Fruit fly (Drosophila melanogaster): ENCODE measurements around the gene CG4174.

The CG4174 gene

dm6 chr3L:18620988-18621734 is 3.4 kb upstream of the CG4174 start (continued):
- TF ChIP-seq CG9727 (GFP tag; optimal IDR thresholded peaks at IDR 0.05): peak; percentile 46
- TF ChIP-seq CG2202 (tag; optimal IDR thresholded peaks at IDR 0.05): peak; percentile 13
- no peak; the same call in 1 of the 2 replicates for TF ChIP-seq NFAT (GFP tag; IDR thresholded peaks at IDR 0.05)
- peak; percentile 60; the same call in 2 of the 3 replicates for TF ChIP-seq ken (GFP tag; IDR thresholded peaks at IDR 0.05)
- no peak for TF ChIP-seq CG12219 (GFP tag; optimal IDR thresholded peaks at IDR 0.05)
- no peak for TF ChIP-seq dimm (GFP tag; IDR thresholded peaks at IDR 0.05)
- TF ChIP-seq CG18764 (GFP tag; optimal IDR thresholded peaks at IDR 0.05): peak; percentile 10
- TF ChIP-seq hkb (optimal IDR thresholded peaks at IDR 0.05): no peak
- 0 out of 2 replicates have a peak, but pooled peaks have one; percentile 18 for TF ChIP-seq hkb (GFP tag; IDR thresholded peaks at IDR 0.05)
- no peak for TF ChIP-seq CG4854 (GFP tag; optimal IDR thresholded peaks at IDR 0.05)
- TF ChIP-seq cas (GFP tag; IDR thresholded peaks at IDR 0.05): peak; percentile 42; the same call in 1 of the 2 replicates
- peak; percentile 13 for TF ChIP-seq slp2 (GFP tag; optimal IDR thresholded peaks at IDR 0.05)
- TF ChIP-seq Sry-δ (GFP tag; optimal IDR thresholded peaks at IDR 0.05): peak; percentile 46
- TF ChIP-seq CG33213 (GFP tag; optimal IDR thresholded peaks at IDR 0.05): peak; percentile 44
- TF ChIP-seq CG17359 (tag; optimal IDR thresholded peaks at IDR 0.05): peak; percentile 45
- TF ChIP-seq sim (GFP tag; IDR thresholded peaks at IDR 0.05): no peak
- TF ChIP-seq Vsx1 (GFP tag; optimal IDR thresholded peaks at IDR 0.05): no peak
- no peak for TF ChIP-seq ab (GFP tag; optimal IDR thresholded peaks at IDR 0.05)
- TF ChIP-seq BtbVII (GFP tag; optimal IDR thresholded peaks at IDR 0.05): no peak
- peak; percentile 54; the same call in 1 of the 2 replicates for TF ChIP-seq sob (GFP tag; IDR thresholded peaks at IDR 0.05)
- peak; percentile 35 for TF ChIP-seq Fer1 (GFP tag; optimal IDR thresholded peaks at IDR 0.05)
- TF ChIP-seq ind (GFP tag; optimal IDR thresholded peaks at IDR 0.05): peak; percentile 24
- peak; percentile 9; the same call in 1 of the 3 replicates for TF ChIP-seq CG14860 (GFP tag; IDR thresholded peaks at IDR 0.05; ENCODE audit: partially characterized antibody)
- peak; percentile 4 for TF ChIP-seq CG11398 (GFP tag; optimal IDR thresholded peaks at IDR 0.05)
- peak; percentile 57 for TF ChIP-seq HLH54F (GFP tag; optimal IDR thresholded peaks at IDR 0.05)
- 0 out of 2 replicates have a peak, but pooled peaks have one; percentile 22 for TF ChIP-seq sens-2 (GFP tag; IDR thresholded peaks at IDR 0.05)
- TF ChIP-seq ssp (GFP tag; IDR thresholded peaks at IDR 0.05): peak; percentile 55
- TF ChIP-seq MTF-1 (GFP tag; optimal IDR thresholded peaks at IDR 0.05; ENCODE audit: borderline replicate concordance): no peak
- TF ChIP-seq CG15601 (tag; optimal IDR thresholded peaks at IDR 0.05): peak; percentile 32
- no peak for TF ChIP-seq CG2678 (tag; optimal IDR thresholded peaks at IDR 0.05)
- peak; percentile 9 for TF ChIP-seq caup (GFP tag; optimal IDR thresholded peaks at IDR 0.05; ENCODE audit: severe bottlenecking)
- TF ChIP-seq tna (GFP tag; IDR thresholded peaks at IDR 0.05; ENCODE audit: partially characterized antibody): peak; percentile 27; the same call in 1 of the 2 replicates
- TF ChIP-seq CG17829 (tag; optimal IDR thresholded peaks at IDR 0.05): peak; percentile 48
- TF ChIP-seq CG15479 (GFP tag; optimal IDR thresholded peaks at IDR 0.05): peak; percentile 89
- TF ChIP-seq crol (GFP tag; IDR thresholded peaks at IDR 0.05): no peak
- TF ChIP-seq nerfin-2 (GFP tag; IDR thresholded peaks at IDR 0.05; ENCODE audit: partially characterized antibody): no peak
- TF ChIP-seq en (GFP tag; optimal IDR thresholded peaks at IDR 0.05): no peak
- TF ChIP-seq Chrac-16 (GFP tag; optimal IDR thresholded peaks at IDR 0.05): peak; percentile 45
- peak; percentile 27 for TF ChIP-seq Oli (tag; optimal IDR thresholded peaks at IDR 0.05)
- peak; percentile 86 for TF ChIP-seq CG34224 (GFP tag; IDR thresholded peaks at IDR 0.05; ENCODE audit: partially characterized antibody)
- TF ChIP-seq GATAe (GFP tag; conservative IDR thresholded peaks at IDR 0.05): 0 out of 2 replicates have a peak, but pooled peaks have one; percentile 32
- no peak for TF ChIP-seq da (GFP tag; optimal IDR thresholded peaks at IDR 0.05)
- TF ChIP-seq CG15696 (tag; optimal IDR thresholded peaks at IDR 0.05): no peak
- TF ChIP-seq CG13123 (GFP tag; optimal IDR thresholded peaks at IDR 0.05): no peak
- no peak for TF ChIP-seq CG10959 (GFP tag; IDR thresholded peaks at IDR 0.05)
- TF ChIP-seq Atf6 (GFP tag; IDR thresholded peaks at IDR 0.05): peak; percentile 65
- TF ChIP-seq HHEX (GFP tag; optimal IDR thresholded peaks at IDR 0.05): peak; percentile 23
- peak in 1 of 2 experiments; percentile 51 for TF ChIP-seq Hr51 (GFP tag; optimal IDR thresholded peaks at IDR 0.05)
- no peak for TF ChIP-seq CG1602 (GFP tag; optimal IDR thresholded peaks at IDR 0.05)

Data from whole organism, embryonic.